In genomic region chr3L:19230801-19231547, dm6 we compare ENCODE assay signal across 4 fruit fly cellular contexts.
A peak's percentile ranks its signal among the peaks of the same experiment; 100 is the strongest.
TF ChIP-seq lines count a peak whose summit lies in the region.

No protein-coding gene starts in this region.

- TF ChIP-seq CTCF in whole organism, embryonic (GFP tag; optimal IDR thresholded peaks at IDR 0.05; lab: Kevin White, UChicago) = no peak

TF ChIP-seq in whole organism, adult, 20 proteins besides CTCF, POLR2A, EP300 and RAD21:
- TF ChIP-seq bab1 (GFP tag; optimal IDR thresholded peaks at IDR 0.05; lab: Kevin White, UChicago) = no peak
- no peak for TF ChIP-seq CG12768 (GFP tag; optimal IDR thresholded peaks at IDR 0.05; lab: Kevin White, UChicago)
- TF ChIP-seq pad (GFP tag; optimal IDR thresholded peaks at IDR 0.05; lab: Kevin White, UChicago) = peak; percentile 21
- no peak for TF ChIP-seq tj (GFP tag; optimal IDR thresholded peaks at IDR 0.05; lab: Kevin White, UChicago)

TF ChIP-seq in whole organism, embryonic, 481 proteins besides CTCF, POLR2A, EP300 and RAD21 (continues in another document):
- TF ChIP-seq CG14050 (GFP tag; IDR thresholded peaks at IDR 0.05; lab: Robert Waterston, UW) = no peak
- peak; percentile 39 for TF ChIP-seq CG13424 (tag; optimal IDR thresholded peaks at IDR 0.05; lab: Kevin White, UChicago)
- no peak for TF ChIP-seq lmd (GFP tag; IDR thresholded peaks at IDR 0.05; lab: Robert Waterston, UW)
- TF ChIP-seq Med (GFP tag; lab: Kevin White, UChicago) = peak; percentile 37
- TF ChIP-seq CG14014 (GFP tag; IDR thresholded peaks at IDR 0.05; lab: Robert Waterston, UW) = peak; percentile 41; the same call in 1 of the 2 replicates
- TF ChIP-seq CG12659 (GFP tag; optimal IDR thresholded peaks at IDR 0.05; lab: Kevin White, UChicago) = peak; percentile 18
- no peak for TF ChIP-seq Xrp1 (GFP tag; IDR thresholded peaks at IDR 0.05; lab: Robert Waterston, UW)
- no peak for TF ChIP-seq Camta (GFP tag; optimal IDR thresholded peaks at IDR 0.05; lab: Kevin White, UChicago)
- peak; percentile 8 for TF ChIP-seq CG13894 (tag; optimal IDR thresholded peaks at IDR 0.05; lab: Kevin White, UChicago)
- TF ChIP-seq CG3281 (GFP tag; optimal IDR thresholded peaks at IDR 0.05; lab: Kevin White, UChicago) = peak; percentile 30
- TF ChIP-seq ewg (GFP tag; optimal IDR thresholded peaks at IDR 0.05; lab: Kevin White, UChicago) = peak; percentile 7
- TF ChIP-seq chinmo (GFP tag; IDR thresholded peaks at IDR 0.05; lab: Robert Waterston, UW; ENCODE audit: partially characterized antibody) = 0 out of 4 replicates have a peak, but pooled peaks have one; percentile 10
- peak; percentile 20 for TF ChIP-seq Asciz (GFP tag; optimal IDR thresholded peaks at IDR 0.05; lab: Kevin White, UChicago)
- TF ChIP-seq Sox102F (GFP tag; optimal IDR thresholded peaks at IDR 0.05; lab: Kevin White, UChicago) = peak; percentile 55
- TF ChIP-seq Ada2b (GFP tag; IDR thresholded peaks at IDR 0.05; lab: Robert Waterston, UW) = 0 out of 2 replicates have a peak, but pooled peaks have one; percentile 8
- TF ChIP-seq HLH4C (GFP tag; IDR thresholded peaks at IDR 0.05; lab: Robert Waterston, UW; ENCODE audit: partially characterized antibody) = 0 out of 3 replicates have a peak, but pooled peaks have one; percentile 19
- peak; percentile 22 for TF ChIP-seq CG30403 (GFP tag; optimal IDR thresholded peaks at IDR 0.05; lab: Kevin White, UChicago)
- 0 out of 2 replicates have a peak, but pooled peaks have one; percentile 32 for TF ChIP-seq CG31441 (GFP tag; IDR thresholded peaks at IDR 0.05; lab: Robert Waterston, UW)
- TF ChIP-seq dmrt99B (tag; optimal IDR thresholded peaks at IDR 0.05; lab: Kevin White, UChicago) = peak; percentile 63
- peak; percentile 48 for TF ChIP-seq CG15269 (tag; optimal IDR thresholded peaks at IDR 0.05; lab: Kevin White, UChicago)
- peak; percentile 63 for TF ChIP-seq CG2678 (tag; optimal IDR thresholded peaks at IDR 0.05; lab: Kevin White, UChicago)
- TF ChIP-seq sna (GFP tag; IDR thresholded peaks at IDR 0.05; lab: Robert Waterston, UW; ENCODE audit: partially characterized antibody) = no peak
- peak; percentile 21 for TF ChIP-seq az2 (GFP tag; optimal IDR thresholded peaks at IDR 0.05; lab: Kevin White, UChicago)
- TF ChIP-seq fd96Cb (tag; optimal IDR thresholded peaks at IDR 0.05; lab: Kevin White, UChicago) = peak; percentile 18
- no peak for TF ChIP-seq ftz-f1 (GFP tag; optimal IDR thresholded peaks at IDR 0.05; lab: Kevin White, UChicago)
- TF ChIP-seq D19A (tag; optimal IDR thresholded peaks at IDR 0.05; lab: Kevin White, UChicago) = peak; percentile 18
- peak; percentile 23 for TF ChIP-seq bcd (GFP tag; optimal IDR thresholded peaks at IDR 0.05; lab: Kevin White, UChicago)

TF ChIP-seq in whole organism, prepupa, 60 proteins besides CTCF, POLR2A, EP300 and RAD21 (continues in another document):
- TF ChIP-seq CG11902 (GFP tag; optimal IDR thresholded peaks at IDR 0.05; lab: Kevin White, UChicago) = no peak
- TF ChIP-seq Met (GFP tag; optimal IDR thresholded peaks at IDR 0.05; lab: Kevin White, UChicago) = no peak
- TF ChIP-seq pdm3 (GFP tag; optimal IDR thresholded peaks at IDR 0.05; lab: Kevin White, UChicago) = no peak
- no peak for TF ChIP-seq Sox14 (GFP tag; optimal IDR thresholded peaks at IDR 0.05; lab: Kevin White, UChicago)
- TF ChIP-seq CG34406 (GFP tag; optimal IDR thresholded peaks at IDR 0.05; lab: Kevin White, UChicago) = no peak
- TF ChIP-seq CG11294 (GFP tag; IDR thresholded peaks at IDR 0.05; lab: Robert Waterston, UW) = no peak
- TF ChIP-seq CG7368 (GFP tag; optimal IDR thresholded peaks at IDR 0.05; lab: Kevin White, UChicago) = no peak
- TF ChIP-seq svp (GFP tag; lab: Kevin White, UChicago) = peak; percentile 16
- TF ChIP-seq Hr4 (GFP tag; optimal IDR thresholded peaks at IDR 0.05; lab: Kevin White, UChicago) = no peak
- TF ChIP-seq ss (GFP tag; optimal IDR thresholded peaks at IDR 0.05; lab: Kevin White, UChicago) = no peak
- TF ChIP-seq CG3919 (GFP tag; optimal IDR thresholded peaks at IDR 0.05; lab: Kevin White, UChicago) = peak; percentile 10
- TF ChIP-seq OdsH (GFP tag; optimal IDR thresholded peaks at IDR 0.05; lab: Kevin White, UChicago) = no peak
- TF ChIP-seq CG32006 (GFP tag; optimal IDR thresholded peaks at IDR 0.05; lab: Kevin White, UChicago) = no peak
- TF ChIP-seq CG6163 (GFP tag; IDR thresholded peaks at IDR 0.05; lab: Robert Waterston, UW) = no peak
- TF ChIP-seq Eip93F (GFP tag; optimal IDR thresholded peaks at IDR 0.05; lab: Kevin White, UChicago) = no peak
- TF ChIP-seq CG31627 (GFP tag; optimal IDR thresholded peaks at IDR 0.05; lab: Kevin White, UChicago) = no peak
- TF ChIP-seq Sox102F (GFP tag; optimal IDR thresholded peaks at IDR 0.05; lab: Kevin White, UChicago) = no peak
- no peak for TF ChIP-seq dsx (GFP tag; optimal IDR thresholded peaks at IDR 0.05; lab: Kevin White, UChicago; ENCODE audit: poor library complexity, severe bottlenecking)
- no peak for TF ChIP-seq CG15336 (GFP tag; IDR thresholded peaks at IDR 0.05; lab: Robert Waterston, UW)
- TF ChIP-seq CG11762 (GFP tag; optimal IDR thresholded peaks at IDR 0.05; lab: Kevin White, UChicago; ENCODE audit: insufficient read depth) = no peak
- no peak for TF ChIP-seq Gug (GFP tag; IDR thresholded peaks at IDR 0.05; lab: Robert Waterston, UW)
- no peak for TF ChIP-seq lz (GFP tag; optimal IDR thresholded peaks at IDR 0.05; lab: Kevin White, UChicago)
- peak; percentile 28 for TF ChIP-seq Ets96B (tag; optimal IDR thresholded peaks at IDR 0.05; lab: Kevin White, UChicago)
- TF ChIP-seq CG9139 (GFP tag; optimal IDR thresholded peaks at IDR 0.05; lab: Kevin White, UChicago) = no peak
- no peak for TF ChIP-seq Ets21C (GFP tag; optimal IDR thresholded peaks at IDR 0.05; lab: Kevin White, UChicago)
- TF ChIP-seq CG8119 (GFP tag; IDR thresholded peaks at IDR 0.05; lab: Robert Waterston, UW) = no peak
- no peak for TF ChIP-seq CG10631 (GFP tag; optimal IDR thresholded peaks at IDR 0.05; lab: Kevin White, UChicago)
- TF ChIP-seq CG6808 (GFP tag; optimal IDR thresholded peaks at IDR 0.05; lab: Kevin White, UChicago) = no peak
- peak; percentile 9 for TF ChIP-seq esn (GFP tag; optimal IDR thresholded peaks at IDR 0.05; lab: Kevin White, UChicago)
- TF ChIP-seq fkh (GFP tag; optimal IDR thresholded peaks at IDR 0.05; lab: Kevin White, UChicago) = no peak
- TF ChIP-seq topi (GFP tag; optimal IDR thresholded peaks at IDR 0.05; lab: Kevin White, UChicago) = no peak
- TF ChIP-seq cyc (GFP tag; optimal IDR thresholded peaks at IDR 0.05; lab: Kevin White, UChicago) = no peak
- TF ChIP-seq fd85E (GFP tag; optimal IDR thresholded peaks at IDR 0.05; lab: Kevin White, UChicago) = no peak

TF ChIP-seq in whole organism, pupa, 21 proteins besides CTCF, POLR2A, EP300 and RAD21:
- TF ChIP-seq EcR (GFP tag; optimal IDR thresholded peaks at IDR 0.05; lab: Kevin White, UChicago) = peak; percentile 59
- peak; percentile 53 for TF ChIP-seq CG13204 (GFP tag; optimal IDR thresholded peaks at IDR 0.05; lab: Kevin White, UChicago)
- TF ChIP-seq CG17806 (tag; optimal IDR thresholded peaks at IDR 0.05; lab: Kevin White, UChicago) = peak; percentile 4
- peak; percentile 42 for TF ChIP-seq CG8159 (tag; optimal IDR thresholded peaks at IDR 0.05; lab: Kevin White, UChicago)
- no peak for TF ChIP-seq CG32121 (GFP tag; IDR thresholded peaks at IDR 0.05; lab: Robert Waterston, UW)
